Worm (Caenorhabditis elegans) whole organism, L2 larva: ENCODE results near the gene gem-4.

Experiments
- ZK546.5 ChIP-seq: sonication (generic microtip); optimal IDR thresholded peaks from 2 replicates; lab custom pipeline; 2017; ENCODE audit warnings: missing biosample characterization, missing genetic modification characterization
- aly-2 ChIP-seq: fragments of 150-350 bp; optimal IDR thresholded peaks from 2 replicates; lab custom pipeline; 2014; ENCODE audit warnings: missing biosample characterization, missing genetic modification characterization
- ama-1 ChIP-seq: fragments of 150-350 bp; optimal IDR thresholded peaks from 2 replicates; lab custom pipeline; 2018; ENCODE audit warnings: inconsistent platforms
- fos-1 ChIP-seq: fragments of 150-350 bp; optimal IDR thresholded peaks from 2 replicates; lab custom pipeline; 2014; ENCODE audit warnings: missing biosample characterization, missing genetic modification characterization
- lin-39 ChIP-seq: fragments of 150-350 bp; optimal IDR thresholded peaks from 2 replicates; lab custom pipeline; 2014; ENCODE audit warnings: missing biosample characterization, missing genetic modification reagents, missing genetic modification characterization
- lsy-2 ChIP-seq, 2 experiments: fragments of 150-350 bp in 1 of 2; sonication (generic microtip) in 1 of 2; optimal IDR thresholded peaks; 2 replicates each; lab custom pipeline; 2014 to 2017; ENCODE audit warnings: missing biosample characterization in 2 of 2, missing genetic modification characterization in 2 of 2
- nhr-11 ChIP-seq: fragments of 150-350 bp; optimal IDR thresholded peaks from 2 replicates; lab custom pipeline; 2014; ENCODE audit warnings: missing biosample characterization, missing genetic modification characterization
- nhr-25 ChIP-seq: fragments of 150-350 bp; sonication (generic microtip); optimal IDR thresholded peaks from 3 replicates; lab custom pipeline; 2014; ENCODE audit warnings: missing biosample characterization, missing genetic modification characterization
- sem-4 ChIP-seq: fragments of 150-350 bp; optimal IDR thresholded peaks from 2 replicates; lab custom pipeline; 2014; ENCODE audit warnings: missing biosample characterization, missing genetic modification reagents, missing genetic modification characterization
- snpc-4 ChIP-seq: fragments of 150-350 bp; optimal IDR thresholded peaks from 2 replicates; lab custom pipeline; 2014; ENCODE audit warnings: missing biosample characterization, missing genetic modification characterization
- zag-1 ChIP-seq: fragments of 150-350 bp; optimal IDR thresholded peaks from 2 replicates; lab custom pipeline; 2014; ENCODE audit warnings: missing biosample characterization, missing genetic modification characterization

ce11 chrIV:11772119-11772518, 26.7 kb downstream of the gem-4 start:
- TF ChIP-seq ZK546.5 (tag; lab: Kevin White, UChicago) (no peak), snpc-4 (tag; lab: Kevin White, UChicago) (no peak), nhr-25 (tag; lab: Kevin White, UChicago) (no peak), aly-2 (no peak), sem-4 (no peak), lin-39 (tag; lab: Kevin White, UChicago) (no peak), zag-1 (tag; lab: Kevin White, UChicago) (no peak), fos-1 (tag; lab: Kevin White, UChicago) (no peak), lsy-2 (tag; optimal IDR thresholded peaks at IDR 0.05; lab: Kevin White, UChicago) (no peak), ama-1 (lab: Kevin White, UChicago) (no peak), nhr-11 (tag; lab: Kevin White, UChicago) (no peak)
